Worm (Caenorhabditis elegans) whole organism, late embryonic: ENCODE results near the gene ceh-92.

Experiments
- fkh-10 ChIP-seq: fragments of 150-350 bp; optimal IDR thresholded peaks from 2 replicates; lab custom pipeline; 2014; ENCODE audit warnings: missing biosample characterization, missing genetic modification reagents, missing genetic modification characterization
- nhr-11 ChIP-seq: fragments of 150-350 bp; optimal IDR thresholded peaks from 2 replicates; lab custom pipeline; 2014; ENCODE audit warnings: missing biosample characterization, missing genetic modification characterization
- nhr-232 ChIP-seq: sonication (generic microtip); optimal IDR thresholded peaks from 2 replicates; lab custom pipeline; 2016; ENCODE audit warnings: missing genetic modification characterization, missing compliant biosample characterization
- pha-4 ChIP-seq: fragments of 150-350 bp; optimal IDR thresholded peaks from 2 replicates; lab custom pipeline; 2018; ENCODE audit warnings: missing biosample characterization, missing genetic modification reagents, missing genetic modification characterization

ce11 chrIII:11563417-11563949 lies 17.9 kb upstream of the ceh-92 start, which contains the start of gene Y66D12A.11:
- TF ChIP-seq nhr-11 (tag; lab: Kevin White, UChicago) (no peak), pha-4 (tag; lab: Kevin White, UChicago) (no peak), fkh-10 (GFP tag; lab: Kevin White, UChicago) (no peak), nhr-232 (no peak)
